Worm (Caenorhabditis elegans) whole organism, L2 larva: Measurements from ENCODE around the gene F25E2.2.

Source experiments
- elt-1 ChIP-seq: fragments of 150-350 bp; optimal IDR thresholded peaks from 2 replicates; lab custom pipeline; 2014; ENCODE audit warnings: missing biosample characterization, missing genetic modification characterization
- lin-13 ChIP-seq: fragments of 150-350 bp; optimal IDR thresholded peaks from 2 replicates; lab custom pipeline; 2014; ENCODE audit warnings: missing biosample characterization, missing genetic modification reagents, missing genetic modification characterization

ce11 chrX:777421-777820 lies 33.2 kb downstream of the F25E2.2 start, which contains the start of gene nas-15:
- no peak for TF ChIP-seq lin-13 (GFP tag; lab: Kevin White, UChicago)
- TF ChIP-seq elt-1, result no peak
